Worm (Caenorhabditis elegans): Measurements from ENCODE around the gene set-11.
A peak's percentile ranks its signal among the peaks of the same experiment; 100 is the strongest.
"Not testable (repeated sequence)": the region's sequence is repeated elsewhere in the genome, so short reads cannot be mapped to it uniquely, and the experiment has no call there.

The set-11 gene

DNA sequence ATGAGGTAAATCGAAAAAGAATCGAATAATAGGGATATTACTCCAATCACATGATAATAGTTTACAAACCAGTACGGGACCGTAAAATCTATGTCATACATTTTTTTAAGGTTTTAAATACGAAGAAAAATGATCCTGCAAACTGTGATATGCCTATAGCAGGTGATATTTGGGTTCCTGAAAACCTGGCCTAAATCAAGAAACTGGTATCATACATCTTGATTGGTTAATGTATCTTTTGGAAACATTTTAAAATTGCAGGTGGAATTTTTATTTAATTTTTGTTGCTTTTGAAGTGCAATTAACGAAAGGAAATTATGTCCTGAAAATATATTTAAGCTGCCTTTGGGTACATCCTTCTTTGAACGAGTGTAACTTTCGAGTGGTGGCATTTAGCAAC, 7.9 kb upstream of the set-11 start, which contains the start of gene sri-61:
TSS of gene sri-61 (minus strand) at position 101 of the 400 bp plus-strand sequence.
- TF ChIP-seq blmp-1 (tag; optimal IDR thresholded peaks at IDR 0.05) (no peak), hlh-4 (tag; optimal IDR thresholded peaks at IDR 0.05) (peak; percentile 77)

DNA sequence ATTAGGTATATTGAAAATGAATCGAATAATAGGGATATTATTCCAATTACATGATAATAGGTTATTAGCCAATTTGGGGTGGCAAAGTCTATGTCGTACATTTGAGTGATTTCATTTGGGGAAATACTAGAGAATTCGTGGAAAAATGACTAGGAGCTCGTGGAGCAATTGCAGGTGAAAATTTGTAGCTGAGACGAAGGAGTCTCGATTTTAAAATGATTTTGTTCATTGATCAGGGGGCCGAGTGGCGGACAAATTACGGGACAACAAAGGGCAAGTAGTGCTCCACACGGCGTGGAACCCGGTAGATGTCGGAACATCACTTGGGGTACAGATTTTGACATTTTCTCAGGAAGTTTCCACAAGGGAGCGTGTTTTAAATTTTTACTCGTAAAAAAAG, 6.0 kb upstream of the set-11 start, which contains the start of gene sri-62:
TSS of gene sri-62 (minus strand) at position 101 of the 400 bp plus-strand sequence.
- TF ChIP-seq jun-1 (tag; optimal IDR thresholded peaks at IDR 0.05) (no peak), egl-27 (tag; optimal IDR thresholded peaks at IDR 0.05) (no peak), hlh-4 (tag; optimal IDR thresholded peaks at IDR 0.05) (no peak), nhr-71 (tag; optimal IDR thresholded peaks at IDR 0.05) (no peak), nhr-20 (tag; optimal IDR thresholded peaks at IDR 0.05) (no peak), hlh-17 (GFP tag; optimal IDR thresholded peaks at IDR 0.05; ENCODE audit: borderline replicate concordance) (no peak), nhr-84 (tag; optimal IDR thresholded peaks at IDR 0.05) (no peak), pag-3 (tag; optimal IDR thresholded peaks at IDR 0.05; ENCODE audit: borderline replicate concordance, insufficient read depth) (no peak), aly-2 (tag; optimal IDR thresholded peaks at IDR 0.05) (no peak), sox-4 (tag; optimal IDR thresholded peaks at IDR 0.05) (no peak), aha-1 (tag; optimal IDR thresholded peaks at IDR 0.05) (no peak), pax-3 (tag; optimal IDR thresholded peaks at IDR 0.05) (no peak), fos-1 (tag; optimal IDR thresholded peaks at IDR 0.05) (no peak), snpc-4 (tag; optimal IDR thresholded peaks at IDR 0.05) (no peak)

DNA sequence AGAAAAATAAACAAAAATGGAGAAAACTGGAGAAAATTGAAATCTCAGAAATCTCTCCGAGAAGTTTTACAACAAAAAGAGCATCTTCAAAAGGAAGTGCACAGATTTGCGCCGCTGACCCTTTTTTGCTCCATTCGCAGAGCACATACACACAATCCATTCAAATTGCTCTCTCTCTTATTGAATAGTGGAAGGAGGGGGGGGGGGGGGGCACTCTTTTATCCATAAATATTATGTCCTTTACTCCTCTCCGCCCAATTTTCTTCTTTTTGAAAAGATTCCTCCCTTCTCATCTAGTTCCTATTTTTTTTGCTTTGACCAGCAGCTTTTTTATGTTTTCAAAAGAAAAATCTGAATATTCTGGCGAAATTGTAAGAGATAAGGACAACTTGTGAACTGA, 2.7 kb upstream of the set-11 start:
- TF ChIP-seq fkh-10 (GFP tag; optimal IDR thresholded peaks at IDR 0.05) (peak; percentile 33), elt-2 (tag; optimal IDR thresholded peaks at IDR 0.05) (no peak), nhr-84 (tag; optimal IDR thresholded peaks at IDR 0.05) (no peak), efl-1 (optimal IDR thresholded peaks at IDR 0.05) (no peak), efl-1 (GFP tag; optimal IDR thresholded peaks at IDR 0.05 in 1 of 2) (peak in 1 of 2 experiments; percentile 88), sup-37 (GFP tag; optimal IDR thresholded peaks at IDR 0.05) (no peak), lin-14 (GFP tag; optimal IDR thresholded peaks at IDR 0.05) (peak; percentile 57), C04F5.9 (tag; optimal IDR thresholded peaks at IDR 0.05) (no peak)

DNA sequence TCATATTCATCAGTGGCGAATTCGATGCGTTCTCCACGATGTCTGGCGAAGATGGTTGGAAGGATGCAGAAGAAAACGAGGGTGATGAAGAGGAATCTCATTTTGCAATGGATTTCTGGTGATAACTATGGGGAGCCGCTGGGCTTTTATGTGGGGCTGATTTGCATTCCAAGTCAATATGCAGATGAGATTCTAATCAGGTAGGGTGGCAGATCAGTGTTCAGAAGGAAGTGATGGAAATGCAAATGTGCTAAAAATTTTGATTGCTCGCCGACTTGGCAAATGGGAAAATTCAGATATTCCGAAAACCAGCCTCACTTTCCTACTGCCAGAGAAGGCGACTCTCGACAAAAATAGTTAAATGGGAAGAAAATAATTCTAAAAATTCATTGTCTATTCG, 2.3 kb downstream of the set-11 start, which contains the start of gene nspf-3:
TSS of gene nspf-3 (minus strand) at position 101 of the 400 bp plus-strand sequence.
- TF ChIP-seq nhr-237 (tag; optimal IDR thresholded peaks at IDR 0.05) (no peak), nhr-77 (tag; optimal IDR thresholded peaks at IDR 0.05) (no peak), zip-4 (GFP tag; optimal IDR thresholded peaks at IDR 0.05) (no peak), ets-5 (GFP tag; IDR thresholded peaks at IDR 0.05) (no peak), mef-2 (tag; optimal IDR thresholded peaks at IDR 0.05) (no peak), sox-4 (tag; optimal IDR thresholded peaks at IDR 0.05) (no peak), alr-1 (tag; optimal IDR thresholded peaks at IDR 0.05; ENCODE audit: borderline replicate concordance) (no peak), C04F5.9 (tag; optimal IDR thresholded peaks at IDR 0.05) (no peak), fkh-4 (tag; optimal IDR thresholded peaks at IDR 0.05; ENCODE audit: borderline replicate concordance) (no peak), aly-2 (tag; optimal IDR thresholded peaks at IDR 0.05) (no peak), dsc-1 (tag; optimal IDR thresholded peaks at IDR 0.05) (no peak), mep-1 (tag; optimal IDR thresholded peaks at IDR 0.05) (no peak), elt-3 (tag; optimal IDR thresholded peaks at IDR 0.05) (no peak), hlh-4 (tag; optimal IDR thresholded peaks at IDR 0.05) (no peak), F16B12.6 (tag; optimal IDR thresholded peaks at IDR 0.05) (no peak)

DNA sequence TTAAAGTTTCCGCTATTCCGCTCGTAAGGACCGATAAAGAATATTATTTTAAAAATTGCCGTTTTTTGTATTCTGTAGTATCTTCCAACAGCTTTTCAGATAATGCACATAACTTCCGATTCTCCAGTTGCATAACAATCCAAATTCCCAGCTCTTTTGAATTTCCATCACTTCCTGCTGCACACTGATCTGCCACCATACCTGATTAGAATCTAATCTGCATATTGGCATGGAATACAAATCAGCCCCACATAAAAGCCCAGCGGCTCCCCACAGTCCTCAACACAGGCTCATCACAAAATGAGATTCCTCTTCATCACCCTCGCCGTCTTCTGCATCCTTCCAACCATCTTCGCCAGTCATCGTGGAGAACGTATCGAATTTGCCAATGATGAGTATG, 3.8 kb downstream of the set-11 start, which contains the start of gene nspf-2:
TSS of gene nspf-2 (plus strand) at position 301 of the 400 bp plus-strand sequence.
- TF ChIP-seq nhr-237, mef-2, unc-30 (tag; optimal IDR thresholded peaks at IDR 0.05): not testable (repeated sequence)
